Worm (Caenorhabditis elegans) whole organism, L3 larva: ENCODE results near the gene T14G12.6.

Experiments
- ama-1 ChIP-seq: fragments of 150-350 bp; optimal IDR thresholded peaks from 2 replicates; lab custom pipeline; 2018
- ceh-16 ChIP-seq: sonication (generic microtip); optimal IDR thresholded peaks from 2 replicates; lab custom pipeline; 2017; ENCODE audit warnings: missing biosample characterization, missing genetic modification characterization
- ceh-28 ChIP-seq: fragments of 150-350 bp; optimal IDR thresholded peaks from 2 replicates; lab custom pipeline; 2014; ENCODE audit warnings: missing biosample characterization, missing genetic modification reagents, missing genetic modification characterization
- ceh-82 ChIP-seq: fragments of 150-350 bp; optimal IDR thresholded peaks from 2 replicates; lab custom pipeline; 2014; ENCODE audit warnings: missing biosample characterization, missing genetic modification characterization
- ceh-9 ChIP-seq: sonication (generic microtip); optimal IDR thresholded peaks from 2 replicates; lab custom pipeline; 2018; ENCODE audit warnings: missing biosample characterization, missing genetic modification characterization
- daf-12 ChIP-seq: fragments of 150-350 bp; optimal IDR thresholded peaks from 2 replicates; lab custom pipeline; 2014; ENCODE audit warnings: missing biosample characterization, missing genetic modification reagents, missing genetic modification characterization
- egl-5 ChIP-seq: fragments of 150-350 bp; optimal IDR thresholded peaks from 2 replicates; lab custom pipeline; 2017; ENCODE audit warnings: missing biosample characterization, missing genetic modification reagents, missing genetic modification characterization, inconsistent platforms
- elt-1 ChIP-seq: fragments of 150-350 bp; optimal IDR thresholded peaks from 2 replicates; lab custom pipeline; 2014; ENCODE audit warnings: missing biosample characterization, missing genetic modification characterization
- elt-2 ChIP-seq: sonication (generic microtip); optimal IDR thresholded peaks from 2 replicates; lab custom pipeline; 2016; ENCODE audit warnings: missing genetic modification reagents, mild to moderate bottlenecking, missing genetic modification characterization, missing compliant biosample characterization
- elt-3 ChIP-seq, 3 experiments: fragments of 150-350 bp in 1 of 3; sonication (generic microtip) in 2 of 3; optimal IDR thresholded peaks; 2 replicates in 2 of 3; 4 replicates in 1 of 3; lab custom pipeline; 2014 to 2017; ENCODE audit warnings: missing biosample characterization in 3 of 3, missing genetic modification characterization in 3 of 3
- eor-1 ChIP-seq, 2 experiments: fragments of 150-350 bp; optimal IDR thresholded peaks; 2 replicates each; lab custom pipeline; 2014 to 2018; ENCODE audit warnings: missing biosample characterization in 2 of 2, missing genetic modification characterization in 2 of 2
- fkh-2 ChIP-seq: fragments of 150-350 bp; optimal IDR thresholded peaks from 2 replicates; lab custom pipeline; 2014; ENCODE audit warnings: missing biosample characterization, missing genetic modification reagents, missing genetic modification characterization
- fos-1 ChIP-seq: fragments of 150-350 bp; optimal IDR thresholded peaks from 2 replicates; lab custom pipeline; 2014; ENCODE audit warnings: missing biosample characterization, missing genetic modification characterization
- hmg-11 ChIP-seq: sonication (generic microtip); optimal IDR thresholded peaks from 2 replicates; lab custom pipeline; 2016; ENCODE audit warnings: missing genetic modification characterization, missing compliant biosample characterization
- lin-39 ChIP-seq: fragments of 150-350 bp; optimal IDR thresholded peaks from 2 replicates; lab custom pipeline; 2018; ENCODE audit warnings: missing biosample characterization, missing genetic modification reagents, missing genetic modification characterization
- lsy-12 ChIP-seq: sonication (generic microtip); optimal IDR thresholded peaks from 2 replicates; lab custom pipeline; 2016; ENCODE audit warnings: mild to moderate bottlenecking, missing genetic modification characterization, missing compliant biosample characterization
- mdl-1 ChIP-seq: fragments of 150-350 bp; optimal IDR thresholded peaks from 2 replicates; lab custom pipeline; 2014; ENCODE audit warnings: missing biosample characterization, missing genetic modification characterization
- mml-1 ChIP-seq: fragments of 150-350 bp; sonication (generic microtip); optimal IDR thresholded peaks from 3 replicates; lab custom pipeline; 2014; ENCODE audit warnings: missing biosample characterization, missing genetic modification characterization
- nhr-11 ChIP-seq: fragments of 150-350 bp; optimal IDR thresholded peaks from 2 replicates; lab custom pipeline; 2014; ENCODE audit warnings: missing biosample characterization, missing genetic modification characterization
- nhr-237 ChIP-seq: fragments of 150-350 bp; optimal IDR thresholded peaks from 2 replicates; lab custom pipeline; 2014; ENCODE audit warnings: missing biosample characterization, missing genetic modification characterization
- nhr-28 ChIP-seq: fragments of 150-350 bp; optimal IDR thresholded peaks from 2 replicates; lab custom pipeline; 2014; ENCODE audit warnings: missing biosample characterization, missing genetic modification characterization
- nhr-43 ChIP-seq: sonication (generic microtip); optimal IDR thresholded peaks from 2 replicates; lab custom pipeline; 2016; ENCODE audit warnings: mild to moderate bottlenecking, missing genetic modification characterization, missing compliant biosample characterization; ENCODE audit not compliant: poor library complexity, severe bottlenecking
- nhr-76 ChIP-seq: fragments of 150-350 bp; sonication (generic microtip); optimal IDR thresholded peaks from 5 replicates; lab custom pipeline; 2014; ENCODE audit warnings: missing biosample characterization, missing genetic modification characterization
- nhr-77 ChIP-seq: fragments of 150-350 bp; optimal IDR thresholded peaks from 2 replicates; lab custom pipeline; 2014; ENCODE audit warnings: missing biosample characterization, missing genetic modification characterization
- pqm-1 ChIP-seq: fragments of 150-350 bp; optimal IDR thresholded peaks from 2 replicates; lab custom pipeline; 2017; ENCODE audit warnings: missing biosample characterization, missing genetic modification characterization, inconsistent platforms
- sea-2 ChIP-seq: fragments of 150-350 bp; sonication (generic microtip); optimal IDR thresholded peaks from 4 replicates; lab custom pipeline; 2014; ENCODE audit warnings: missing biosample characterization, missing genetic modification reagents, missing genetic modification characterization
- snpc-4 ChIP-seq: fragments of 150-350 bp; optimal IDR thresholded peaks from 2 replicates; lab custom pipeline; 2014; ENCODE audit warnings: missing biosample characterization, missing genetic modification characterization
- tbx-2 ChIP-seq: sonication (generic microtip); optimal IDR thresholded peaks from 2 replicates; lab custom pipeline; 2016; ENCODE audit warnings: mild to moderate bottlenecking, missing genetic modification characterization, missing compliant biosample characterization
- ztf-4 ChIP-seq: fragments of 150-350 bp; optimal IDR thresholded peaks from 2 replicates; lab custom pipeline; 2014; ENCODE audit warnings: missing biosample characterization, missing genetic modification characterization

The T14G12.6 gene

ce11 chrX:3766552-3766951 lies 7.3 kb upstream of the T14G12.6 start, which contains the start of gene F47B7.4:
TSS of gene F47B7.4 (minus strand) at chrX:3766652.
- TF ChIP-seq ceh-9 (no peak), nhr-28 (tag; lab: Kevin White, UChicago) (no peak), snpc-4 (tag; lab: Kevin White, UChicago) (no peak), nhr-237 (tag; lab: Kevin White, UChicago) (no peak)

DNA sequence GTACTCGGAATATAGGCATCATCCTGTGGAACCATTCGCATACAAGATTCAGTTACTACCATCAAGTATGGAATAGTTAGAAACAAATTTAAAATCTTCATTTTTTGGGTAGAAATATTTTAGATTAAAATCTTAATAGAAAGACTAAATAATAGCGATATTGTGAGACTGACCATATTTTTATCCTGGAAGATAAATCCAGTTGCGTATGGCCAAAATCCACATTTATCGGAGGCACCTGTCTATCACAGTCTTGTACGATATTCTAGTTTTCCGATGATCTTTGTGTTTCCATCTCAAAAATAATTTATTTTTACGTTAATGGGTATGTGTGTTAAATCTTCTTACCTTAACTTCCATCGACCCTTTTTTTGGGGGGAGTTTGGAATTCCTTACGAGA lies 5.0 kb upstream of the T14G12.6 start, which contains the start of gene F47B7.3:
F47B7.3 (minus strand) TSS at position 101 of the 400 bp plus-strand sequence.
- TF ChIP-seq ama-1 (lab: Kevin White, UChicago) (no peak), tbx-2 (tag; lab: Kevin White, UChicago) (no peak), ceh-9 (no peak), ceh-16 (tag; lab: Kevin White, UChicago) (no peak), lsy-12 (tag; lab: Kevin White, UChicago) (no peak), nhr-76 (tag; lab: Kevin White, UChicago) (no peak)

DNA sequence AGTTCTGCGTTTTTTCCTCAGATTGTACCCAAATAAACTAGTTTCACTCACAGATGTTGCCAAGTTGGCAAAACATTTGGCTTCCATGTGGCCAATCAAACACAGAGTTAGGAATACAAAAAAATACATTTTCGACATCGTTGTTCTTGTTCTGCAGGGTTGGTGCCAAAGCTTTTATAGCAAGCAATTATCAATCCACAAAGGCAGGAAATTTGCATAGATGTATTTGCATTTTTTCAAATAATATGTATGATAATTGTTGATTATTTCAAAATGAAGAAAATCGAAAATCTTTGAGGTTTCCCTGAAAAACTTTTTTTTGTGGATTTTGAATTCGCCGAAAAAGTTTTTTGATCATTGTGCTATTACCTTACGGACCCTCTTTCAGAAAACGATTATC lies 3.2 kb upstream of the T14G12.6 start, which contains the start of gene T14G12.11:
T14G12.11 (minus strand) TSS at position 138 of the 400 bp plus-strand sequence.
- TF ChIP-seq egl-5 (tag; lab: Kevin White, UChicago), result no peak
- no peak for TF ChIP-seq ama-1 (lab: Kevin White, UChicago)
- TF ChIP-seq lsy-12 (tag; lab: Kevin White, UChicago), result no peak
- no peak for TF ChIP-seq nhr-43 (tag; lab: Kevin White, UChicago)
- no peak for TF ChIP-seq nhr-11 (tag; lab: Kevin White, UChicago)
- no peak for TF ChIP-seq ztf-4
- TF ChIP-seq daf-12, result no peak

ce11 chrX:3759820-3760219 lies 575 bp upstream of the T14G12.6 start:
- TF ChIP-seq nhr-76 (tag; lab: Kevin White, UChicago) (no peak), nhr-77 (no peak), mml-1 (tag; lab: Kevin White, UChicago) (no peak), ceh-9 (no peak), ama-1 (lab: Kevin White, UChicago) (no peak), nhr-43 (tag; lab: Kevin White, UChicago) (no peak), daf-12 (no peak), lsy-12 (tag; lab: Kevin White, UChicago) (no peak), snpc-4 (tag; lab: Kevin White, UChicago) (no peak), eor-1 (tag; optimal IDR thresholded peaks at IDR 0.05; lab: Kevin White, UChicago) (no peak), sea-2 (no peak)
- TF ChIP-seq, all 47 proteins: peak for 0

DNA sequence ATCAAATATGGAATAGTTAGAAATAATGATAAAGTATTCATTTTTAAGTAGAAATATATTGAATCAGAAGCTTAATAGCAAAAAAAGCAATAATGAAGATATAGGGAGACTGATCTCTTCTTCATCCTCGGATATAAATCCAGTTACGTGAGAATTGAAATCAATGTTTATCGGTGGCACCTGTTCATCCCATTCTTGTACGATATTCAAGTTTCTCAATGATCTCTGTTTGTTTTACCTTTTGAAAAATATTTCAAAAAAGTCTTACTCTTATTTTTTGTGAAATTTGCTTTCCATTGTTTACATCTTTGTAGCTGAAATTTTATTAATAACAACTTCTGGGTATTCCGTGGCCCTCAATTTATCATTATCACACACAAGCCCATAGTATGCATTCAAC lies 846 bp downstream of the T14G12.6 start, which contains the start of gene T14G12.12:
T14G12.12 (minus strand) TSS at position 101 of the 400 bp plus-strand sequence.
- no peak for TF ChIP-seq nhr-28 (tag; lab: Kevin White, UChicago)
- TF ChIP-seq eor-1 (tag; optimal IDR thresholded peaks at IDR 0.05; lab: Kevin White, UChicago), result no peak
- no peak for TF ChIP-seq pqm-1 (tag; lab: Kevin White, UChicago)
- no peak for TF ChIP-seq lsy-12 (tag; lab: Kevin White, UChicago)
- TF ChIP-seq ceh-16 (tag; lab: Kevin White, UChicago), result no peak
- no peak for TF ChIP-seq elt-1 (tag; lab: Kevin White, UChicago)
- no peak for TF ChIP-seq ceh-28 (tag; lab: Kevin White, UChicago)
- no peak for TF ChIP-seq mdl-1 (tag; lab: Kevin White, UChicago)
- no peak for TF ChIP-seq fos-1
- no peak for TF ChIP-seq egl-5 (tag; lab: Kevin White, UChicago)
- TF ChIP-seq fkh-2, result no peak
- TF ChIP-seq nhr-76 (tag; lab: Kevin White, UChicago), result no peak
- TF ChIP-seq hmg-11 (tag; lab: Kevin White, UChicago), result no peak
- no peak for TF ChIP-seq nhr-43 (tag; lab: Kevin White, UChicago)
- TF ChIP-seq lin-39, result no peak
- TF ChIP-seq elt-2 (tag; lab: Kevin White, UChicago), result no peak
- TF ChIP-seq tbx-2 (tag; lab: Kevin White, UChicago), result no peak
- TF ChIP-seq ztf-4, result no peak
- TF ChIP-seq ceh-82 (tag; lab: Kevin White, UChicago), result no peak

ce11 chrX:3756238-3756637 lies 3.0 kb downstream of the T14G12.6 start:
- TF ChIP-seq elt-3 (tag; optimal IDR thresholded peaks at IDR 0.05; lab: Kevin White, UChicago), result peak in 1 of 3 experiments; percentile 88
- no peak for TF ChIP-seq nhr-237 (tag; lab: Kevin White, UChicago)
